Fruit fly (Drosophila melanogaster): ENCODE measurements around the gene tzn.

tzn gene

dm6 chr3L:20784812-20785671, 13.4 kb upstream of the tzn start (continued):
- TF ChIP-seq abd-A (tag; optimal IDR thresholded peaks at IDR 0.05) = no peak
- TF ChIP-seq CG9215 (GFP tag; IDR thresholded peaks at IDR 0.05) = no peak
- no peak for TF ChIP-seq CG3065 (GFP tag; optimal IDR thresholded peaks at IDR 0.05)
- 0 out of 3 replicates have a peak, but pooled peaks have one; percentile 52 for TF ChIP-seq zfh1 (GFP tag; IDR thresholded peaks at IDR 0.05)
- no peak for TF ChIP-seq CG31365 (tag; optimal IDR thresholded peaks at IDR 0.05)
- no peak for TF ChIP-seq CG4404 (GFP tag; IDR thresholded peaks at IDR 0.05)
- TF ChIP-seq Blimp-1 (GFP tag; optimal IDR thresholded peaks at IDR 0.05) = no peak
- peak; percentile 57 for TF ChIP-seq CG12391 (tag; optimal IDR thresholded peaks at IDR 0.05)
- peak; percentile 91 to 98 for TF ChIP-seq Trl (optimal IDR thresholded peaks at IDR 0.05)
- TF ChIP-seq Trl (GFP tag; optimal IDR thresholded peaks at IDR 0.05) = peak; percentile 77
- peak; percentile 35 for TF ChIP-seq CG15696 (tag; optimal IDR thresholded peaks at IDR 0.05)
- TF ChIP-seq Xrp1 (GFP tag; IDR thresholded peaks at IDR 0.05) = no peak; the same call in 1 of the 2 replicates
- peak; percentile 46; the same call in 1 of the 2 replicates for TF ChIP-seq CG32532 (GFP tag; IDR thresholded peaks at IDR 0.05)
- peak; percentile 50; the same call in 1 of the 2 replicates for TF ChIP-seq Bgb (GFP tag; IDR thresholded peaks at IDR 0.05; ENCODE audit: partially characterized antibody)
- TF ChIP-seq exex (tag; optimal IDR thresholded peaks at IDR 0.05) = peak; percentile 5
- peak; percentile 9; the same call in 1 of the 2 replicates for TF ChIP-seq Scr (GFP tag; IDR thresholded peaks at IDR 0.05; ENCODE audit: partially characterized antibody)
- no peak for TF ChIP-seq esg (GFP tag; conservative IDR thresholded peaks at IDR 0.05)
- peak; percentile 37; the same call in 1 of the 2 replicates for TF ChIP-seq unc-4 (GFP tag; IDR thresholded peaks at IDR 0.05; ENCODE audit: partially characterized antibody)
- TF ChIP-seq pum (GFP tag; optimal IDR thresholded peaks at IDR 0.05) = no peak
- TF ChIP-seq HLH54F (GFP tag; optimal IDR thresholded peaks at IDR 0.05) = peak; percentile 2
- no peak; the same call in 2 of the 3 replicates for TF ChIP-seq B-H1 (GFP tag; IDR thresholded peaks at IDR 0.05)
- peak; percentile 60 for TF ChIP-seq CG12659 (GFP tag; optimal IDR thresholded peaks at IDR 0.05)
- no peak for TF ChIP-seq Asciz (GFP tag; optimal IDR thresholded peaks at IDR 0.05)
- no peak for TF ChIP-seq br (optimal IDR thresholded peaks at IDR 0.05)
- TF ChIP-seq CG12071 (GFP tag; optimal IDR thresholded peaks at IDR 0.05) = no peak
- TF ChIP-seq lola (GFP tag; optimal IDR thresholded peaks at IDR 0.05) = peak in 1 of 3 experiments; percentile 57
- TF ChIP-seq CG11696 (GFP tag; IDR thresholded peaks at IDR 0.05) = 0 out of 2 replicates have a peak, but pooled peaks have one; percentile 16
- TF ChIP-seq CG8281 (tag; optimal IDR thresholded peaks at IDR 0.05) = peak; percentile 0
- no peak for TF ChIP-seq CG15011 (GFP tag; optimal IDR thresholded peaks at IDR 0.05)
- TF ChIP-seq Hr51 (GFP tag; optimal IDR thresholded peaks at IDR 0.05) = peak; percentile 50 to 58
- TF ChIP-seq CG11695 (GFP tag; IDR thresholded peaks at IDR 0.05) = peak; percentile 41; the same call in 1 of the 3 replicates
- no peak for TF ChIP-seq CG15479 (GFP tag; optimal IDR thresholded peaks at IDR 0.05)
- TF ChIP-seq dati (GFP tag; IDR thresholded peaks at IDR 0.05) = no peak
- TF ChIP-seq CG4707 (GFP tag; optimal IDR thresholded peaks at IDR 0.05) = no peak
- peak; percentile 69 for TF ChIP-seq CG34224 (GFP tag; IDR thresholded peaks at IDR 0.05; ENCODE audit: partially characterized antibody)
- TF ChIP-seq bbx (GFP tag; IDR thresholded peaks at IDR 0.05; ENCODE audit: partially characterized antibody) = peak; percentile 64
- TF ChIP-seq CG10979 (tag; optimal IDR thresholded peaks at IDR 0.05) = peak; percentile 2
- no peak for TF ChIP-seq CG1024 (GFP tag; IDR thresholded peaks at IDR 0.05)
- no peak for TF ChIP-seq dan (GFP tag; IDR thresholded peaks at IDR 0.05)
- TF ChIP-seq CG2116 (GFP tag; optimal IDR thresholded peaks at IDR 0.05) = peak; percentile 46
- TF ChIP-seq Sin3A (optimal IDR thresholded peaks at IDR 0.05) = no peak
- TF ChIP-seq CG6654 (GFP tag; optimal IDR thresholded peaks at IDR 0.05) = no peak
- TF ChIP-seq mam (GFP tag; optimal IDR thresholded peaks at IDR 0.05) = peak; percentile 14
- TF ChIP-seq NK7.1 (GFP tag; optimal IDR thresholded peaks at IDR 0.05) = peak; percentile 37
- no peak for TF ChIP-seq CG2129 (GFP tag; IDR thresholded peaks at IDR 0.05; ENCODE audit: partially characterized antibody)
- no peak for TF ChIP-seq Bdp1 (GFP tag; optimal IDR thresholded peaks at IDR 0.05)
- TF ChIP-seq pan (optimal IDR thresholded peaks at IDR 0.05) = no peak
- no peak for TF ChIP-seq pan (GFP tag; optimal IDR thresholded peaks at IDR 0.05 in 1 of 2, IDR thresholded peaks at IDR 0.05 in 1 of 2)
